Fruit fly (Drosophila melanogaster): Measurements from ENCODE around the gene shps.

Gene shps

dm6 chr3R:24271071-24271470 is 8.3 kb upstream of the shps start, which contains the start of gene jar (continued):
- peak; percentile 47 for TF ChIP-seq ewg (GFP tag; optimal IDR thresholded peaks at IDR 0.05)
- TF ChIP-seq gcm (GFP tag; optimal IDR thresholded peaks at IDR 0.05): peak; percentile 63
- TF ChIP-seq Lhr (GFP tag; optimal IDR thresholded peaks at IDR 0.05): peak; percentile 66
- TF ChIP-seq ro (GFP tag; IDR thresholded peaks at IDR 0.05): no peak
- no peak for TF ChIP-seq repo (GFP tag; optimal IDR thresholded peaks at IDR 0.05)
- TF ChIP-seq Lim3 (GFP tag; IDR thresholded peaks at IDR 0.05): no peak
- TF ChIP-seq jing (GFP tag; optimal IDR thresholded peaks at IDR 0.05): no peak
- peak; percentile 24 for TF ChIP-seq NC2α (GFP tag; optimal IDR thresholded peaks at IDR 0.05)
- peak; percentile 35 for TF ChIP-seq CG17328 (GFP tag; IDR thresholded peaks at IDR 0.05)
- peak; percentile 72 for TF ChIP-seq Fer1 (GFP tag; optimal IDR thresholded peaks at IDR 0.05)
- TF ChIP-seq HmgD (GFP tag; optimal IDR thresholded peaks at IDR 0.05): peak; percentile 28
- peak; percentile 50 for TF ChIP-seq CG15269 (tag; optimal IDR thresholded peaks at IDR 0.05)
- TF ChIP-seq CG11696 (GFP tag; IDR thresholded peaks at IDR 0.05): peak; percentile 21; the same call in 1 of the 2 replicates
- TF ChIP-seq nerfin-1 (tag; optimal IDR thresholded peaks at IDR 0.05): peak; percentile 50
- TF ChIP-seq CG31224 (GFP tag; IDR thresholded peaks at IDR 0.05): no peak
- no peak for TF ChIP-seq TFAM (GFP tag; optimal IDR thresholded peaks at IDR 0.05)
- TF ChIP-seq CG7987 (GFP tag; optimal IDR thresholded peaks at IDR 0.05): peak; percentile 71
- 0 out of 2 replicates have a peak, but pooled peaks have one; percentile 45 for TF ChIP-seq Awh (GFP tag; IDR thresholded peaks at IDR 0.05)
- TF ChIP-seq Side (GFP tag; optimal IDR thresholded peaks at IDR 0.05): peak; percentile 14
- TF ChIP-seq ci (GFP tag; IDR thresholded peaks at IDR 0.05): peak; percentile 80; the same call in 2 of the 3 replicates
- TF ChIP-seq ATbp (GFP tag; optimal IDR thresholded peaks at IDR 0.05): peak; percentile 21
- peak; percentile 59 for TF ChIP-seq row (GFP tag; IDR thresholded peaks at IDR 0.05)
- peak; percentile 24 for TF ChIP-seq CG1233 (GFP tag; optimal IDR thresholded peaks at IDR 0.05)
- peak; percentile 28 for TF ChIP-seq HHEX (GFP tag; optimal IDR thresholded peaks at IDR 0.05)
- TF ChIP-seq lbe (GFP tag; optimal IDR thresholded peaks at IDR 0.05): peak; percentile 37
- peak; percentile 67 for TF ChIP-seq sens-2 (GFP tag; IDR thresholded peaks at IDR 0.05)
- TF ChIP-seq dpn (GFP tag; optimal IDR thresholded peaks at IDR 0.05): peak in 1 of 2 experiments; percentile 7
- TF ChIP-seq CG7271 (tag; optimal IDR thresholded peaks at IDR 0.05): no peak
- peak; percentile 69 for TF ChIP-seq mirr (GFP tag; optimal IDR thresholded peaks at IDR 0.05)
- peak; percentile 87 for TF ChIP-seq Med (GFP tag)
- TF ChIP-seq CG15479 (GFP tag; optimal IDR thresholded peaks at IDR 0.05): no peak
- peak; percentile 55 for TF ChIP-seq Dref (GFP tag; IDR thresholded peaks at IDR 0.05)
- peak; percentile 75 for TF ChIP-seq Ets97D (GFP tag; optimal IDR thresholded peaks at IDR 0.05)
- peak; percentile 27 for TF ChIP-seq zen (tag; optimal IDR thresholded peaks at IDR 0.05)
- TF ChIP-seq zen2 (GFP tag; IDR thresholded peaks at IDR 0.05; ENCODE audit: partially characterized antibody): peak; percentile 87
- TF ChIP-seq CG33213 (GFP tag; optimal IDR thresholded peaks at IDR 0.05): peak; percentile 62
- TF ChIP-seq CG17186 (GFP tag; optimal IDR thresholded peaks at IDR 0.05): peak; percentile 99
- TF ChIP-seq CG34224 (GFP tag; IDR thresholded peaks at IDR 0.05; ENCODE audit: partially characterized antibody): peak; percentile 93
- no peak for TF ChIP-seq Spps (tag; optimal IDR thresholded peaks at IDR 0.05)
- no peak for TF ChIP-seq CG4404 (GFP tag; IDR thresholded peaks at IDR 0.05)
- peak; percentile 71 for TF ChIP-seq tna (GFP tag; IDR thresholded peaks at IDR 0.05; ENCODE audit: partially characterized antibody)
- TF ChIP-seq bab2 (GFP tag; optimal IDR thresholded peaks at IDR 0.05): peak; percentile 14
- peak; percentile 69 for TF ChIP-seq B-H2 (GFP tag; optimal IDR thresholded peaks at IDR 0.05)
- TF ChIP-seq CG10431 (GFP tag; optimal IDR thresholded peaks at IDR 0.05): peak; percentile 42
- TF ChIP-seq E2f2 (GFP tag; IDR thresholded peaks at IDR 0.05): peak; percentile 100
- peak; percentile 56 for TF ChIP-seq CG5180 (GFP tag; optimal IDR thresholded peaks at IDR 0.05)
- peak; percentile 25 for TF ChIP-seq nom (GFP tag; optimal IDR thresholded peaks at IDR 0.05)
- TF ChIP-seq ttk (GFP tag; IDR thresholded peaks at IDR 0.05): no peak
- peak; percentile 80 for TF ChIP-seq Doc3 (GFP tag; IDR thresholded peaks at IDR 0.05; ENCODE audit: partially characterized antibody)
- TF ChIP-seq inv (GFP tag; IDR thresholded peaks at IDR 0.05; ENCODE audit: partially characterized antibody): peak; percentile 83

All from whole organism, embryonic.